Worm (Caenorhabditis elegans): ENCODE data around the gene F26D11.12.

ce11 chrV:7971376-7971775 is 16.3 kb upstream of the F26D11.12 start:
- TF ChIP-seq unc-39 (tag; optimal IDR thresholded peaks at IDR 0.05), result no peak
- no peak for TF ChIP-seq nhr-12 (tag; optimal IDR thresholded peaks at IDR 0.05)
- TF ChIP-seq skn-1 (tag; optimal IDR thresholded peaks at IDR 0.05), result no peak
- no peak for TF ChIP-seq elt-3 (tag; optimal IDR thresholded peaks at IDR 0.05)
- TF ChIP-seq nhr-237 (tag; optimal IDR thresholded peaks at IDR 0.05), result no peak
- TF ChIP-seq lin-39 (tag; optimal IDR thresholded peaks at IDR 0.05), result no peak
- TF ChIP-seq elt-1 (tag; optimal IDR thresholded peaks at IDR 0.05), result no peak
- TF ChIP-seq nhr-11 (tag; optimal IDR thresholded peaks at IDR 0.05), result no peak
- TF ChIP-seq unc-55 (GFP tag; optimal IDR thresholded peaks at IDR 0.05), result no peak
- TF ChIP-seq lsy-2 (tag; optimal IDR thresholded peaks at IDR 0.05), result no peak
- no peak for TF ChIP-seq mbf-1 (tag; optimal IDR thresholded peaks at IDR 0.05)
- no peak for TF ChIP-seq R02D3.7 (tag; optimal IDR thresholded peaks at IDR 0.05)
- no peak for TF ChIP-seq ztf-11 (tag; optimal IDR thresholded peaks at IDR 0.05)
- TF ChIP-seq unc-62 (GFP tag; optimal IDR thresholded peaks at IDR 0.05), result no peak

Measured in whole organism, L2 larva.